Fruit fly (Drosophila melanogaster): Measurements from ENCODE around the gene MED30.
A peak's percentile ranks its signal among the peaks of the same experiment; 100 is the strongest.

MED30 gene

dm6 chr3L:642865-643738, 10.8 kb downstream of the MED30 start (continued):
- 0 out of 2 replicates have a peak, but pooled peaks have one; percentile 7 for TF ChIP-seq ttk (GFP tag; IDR thresholded peaks at IDR 0.05)
- TF ChIP-seq CG10565 (GFP tag; optimal IDR thresholded peaks at IDR 0.05): no peak
- no peak for TF ChIP-seq CG31441 (GFP tag; IDR thresholded peaks at IDR 0.05)
- peak; percentile 27 for TF ChIP-seq CG18619 (GFP tag; optimal IDR thresholded peaks at IDR 0.05)
- TF ChIP-seq CG4360 (GFP tag; IDR thresholded peaks at IDR 0.05): no peak; the same call in 1 of the 2 replicates
- no peak for TF ChIP-seq CG4854 (GFP tag; optimal IDR thresholded peaks at IDR 0.05)
- TF ChIP-seq YL-1 (GFP tag; optimal IDR thresholded peaks at IDR 0.05): peak; percentile 29
- no peak for TF ChIP-seq CG7839 (tag; optimal IDR thresholded peaks at IDR 0.05)
- no peak for TF ChIP-seq CG3847 (GFP tag; IDR thresholded peaks at IDR 0.05)
- TF ChIP-seq CG3995 (GFP tag; optimal IDR thresholded peaks at IDR 0.05): no peak
- TF ChIP-seq CG14441 (GFP tag; IDR thresholded peaks at IDR 0.05): no peak; the same call in 1 of the 2 replicates
- TF ChIP-seq CG2712 (tag; optimal IDR thresholded peaks at IDR 0.05): no peak
- TF ChIP-seq CG8359 (GFP tag; optimal IDR thresholded peaks at IDR 0.05; ENCODE audit: borderline replicate concordance): no peak
- no peak for TF ChIP-seq Hand (GFP tag; optimal IDR thresholded peaks at IDR 0.05)
- TF ChIP-seq mam (GFP tag; optimal IDR thresholded peaks at IDR 0.05): no peak
- TF ChIP-seq CG3407 (GFP tag; optimal IDR thresholded peaks at IDR 0.05): peak; percentile 45
- TF ChIP-seq hkb (optimal IDR thresholded peaks at IDR 0.05): no peak
- 0 out of 2 replicates have a peak, but pooled peaks have one; percentile 24 for TF ChIP-seq hkb (GFP tag; IDR thresholded peaks at IDR 0.05)
- no peak for TF ChIP-seq CG7963 (GFP tag; IDR thresholded peaks at IDR 0.05; ENCODE audit: partially characterized antibody)
- TF ChIP-seq wek (GFP tag; optimal IDR thresholded peaks at IDR 0.05): peak; percentile 53
- TF ChIP-seq CG12219 (GFP tag; optimal IDR thresholded peaks at IDR 0.05): no peak
- no peak for TF ChIP-seq Sox102F (GFP tag; optimal IDR thresholded peaks at IDR 0.05)
- TF ChIP-seq NfI (GFP tag; optimal IDR thresholded peaks at IDR 0.05): no peak
- TF ChIP-seq Neu2 (GFP tag; optimal IDR thresholded peaks at IDR 0.05; ENCODE audit: borderline replicate concordance): no peak
- TF ChIP-seq CG15601 (tag; optimal IDR thresholded peaks at IDR 0.05): peak; percentile 32
- TF ChIP-seq CG33557 (GFP tag; optimal IDR thresholded peaks at IDR 0.05): no peak
- peak; percentile 44 for TF ChIP-seq CG7786 (GFP tag; optimal IDR thresholded peaks at IDR 0.05)
- peak; percentile 90 for TF ChIP-seq CG10543 (GFP tag; optimal IDR thresholded peaks at IDR 0.05)
- TF ChIP-seq CG14965 (GFP tag; optimal IDR thresholded peaks at IDR 0.05; ENCODE audit: borderline replicate concordance): peak; percentile 22
- TF ChIP-seq gce (GFP tag; IDR thresholded peaks at IDR 0.05): peak; percentile 4; the same call in 1 of the 3 replicates
- no peak for TF ChIP-seq D19A (tag; optimal IDR thresholded peaks at IDR 0.05)
- TF ChIP-seq Usf (GFP tag; optimal IDR thresholded peaks at IDR 0.05): no peak
- no peak for TF ChIP-seq MESR4 (GFP tag; optimal IDR thresholded peaks at IDR 0.05)

DNA sequence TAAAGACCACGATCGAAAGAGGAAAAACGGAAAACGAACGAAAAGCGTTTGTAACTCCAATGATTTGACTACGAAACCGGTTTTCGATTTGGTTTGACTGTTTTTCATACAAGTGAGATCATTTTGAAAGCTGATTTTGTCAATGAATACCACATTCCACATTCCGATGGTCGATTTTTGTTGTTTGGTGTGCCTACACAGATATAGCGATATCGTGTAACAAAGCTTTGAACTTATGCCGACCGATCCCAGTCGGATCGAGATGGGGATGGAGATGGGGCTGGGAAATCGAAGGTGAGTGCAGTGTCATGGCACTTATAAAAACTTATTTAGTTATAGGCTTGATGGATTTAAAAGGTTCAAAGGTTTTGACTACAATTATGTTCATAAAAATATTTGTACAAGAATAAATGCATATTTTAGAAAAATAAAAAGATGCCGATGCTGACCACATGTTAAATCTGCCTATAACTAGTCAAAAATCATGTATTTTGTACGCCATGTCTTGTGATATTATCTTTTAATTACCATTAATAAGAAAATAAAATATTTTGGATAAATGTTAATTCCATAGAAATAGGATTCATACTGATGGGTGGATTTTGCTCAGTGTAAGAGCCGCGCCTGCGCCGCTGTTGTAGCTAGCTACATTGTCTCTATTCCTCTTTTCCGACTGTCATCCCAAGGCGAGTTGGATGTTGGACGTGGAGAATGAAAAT, 11.6 kb downstream of the MED30 start:
- TF ChIP-seq dysf (GFP tag; IDR thresholded peaks at IDR 0.05) (peak; percentile 66), CG18476 (GFP tag; optimal IDR thresholded peaks at IDR 0.05) (peak; percentile 30), CG18262 (tag; optimal IDR thresholded peaks at IDR 0.05) (peak; percentile 80), CG30020 (tag; optimal IDR thresholded peaks at IDR 0.05) (peak; percentile 26), bsh (GFP tag; optimal IDR thresholded peaks at IDR 0.05) (peak in 1 of 2 experiments; percentile 68), ap (GFP tag; IDR thresholded peaks at IDR 0.05) (0 out of 2 replicates have a peak, but pooled peaks have one; percentile 9), CG11695 (GFP tag; IDR thresholded peaks at IDR 0.05) (peak; percentile 20; the same call in 1 of the 3 replicates), CG3847 (GFP tag; IDR thresholded peaks at IDR 0.05) (no peak), sisA (GFP tag; IDR thresholded peaks at IDR 0.05) (peak; percentile 34; the same call in 1 of the 2 replicates), CG2875 (GFP tag; optimal IDR thresholded peaks at IDR 0.05) (peak; percentile 51), CoRest (tag; optimal IDR thresholded peaks at IDR 0.05) (peak; percentile 75), CG13775 (GFP tag; optimal IDR thresholded peaks at IDR 0.05) (peak; percentile 58), Hand (GFP tag; optimal IDR thresholded peaks at IDR 0.05) (no peak), ken (GFP tag; IDR thresholded peaks at IDR 0.05) (0 out of 3 replicates have a peak, but pooled peaks have one; percentile 46), CG15601 (tag; optimal IDR thresholded peaks at IDR 0.05) (peak; percentile 49), inv (GFP tag; IDR thresholded peaks at IDR 0.05; ENCODE audit: partially characterized antibody) (no peak), zf30C (GFP tag; optimal IDR thresholded peaks at IDR 0.05) (peak; percentile 84)

All from whole organism, embryonic.